Fruit fly (Drosophila melanogaster): ENCODE data around the gene CG31698.

dm6 chr2L:3172745-3173271 lies 832 bp downstream of the CG31698 start:
- peak; percentile 46 for TF ChIP-seq topi (GFP tag; optimal IDR thresholded peaks at IDR 0.05)
- TF ChIP-seq Hr4 (GFP tag; optimal IDR thresholded peaks at IDR 0.05): peak; percentile 25
- no peak for TF ChIP-seq net (GFP tag; optimal IDR thresholded peaks at IDR 0.05)
- no peak for TF ChIP-seq CG4318 (GFP tag; optimal IDR thresholded peaks at IDR 0.05)
- no peak for TF ChIP-seq lz (GFP tag; optimal IDR thresholded peaks at IDR 0.05)
- no peak for TF ChIP-seq Hr38 (GFP tag; optimal IDR thresholded peaks at IDR 0.05)
- no peak for TF ChIP-seq fd85E (GFP tag; optimal IDR thresholded peaks at IDR 0.05)
- no peak for TF ChIP-seq CG31627 (GFP tag; optimal IDR thresholded peaks at IDR 0.05)

Measured in whole organism, prepupa.